Fruit fly (Drosophila melanogaster) whole organism, embryonic: ENCODE results near the gene ari-1.

Experiments
- Ada2b ChIP-seq: fragments of 200-800 bp; sonication (Bioruptor generic); IDR thresholded peaks from 2 replicates; pipeline ENCODE4 v1.3.6; 2022; ENCODE audit warnings: missing biosample characterization, missing genetic modification characterization
- BEAF-32 ChIP-seq: fragments of 200-800 bp; sonication (Bioruptor generic); optimal IDR thresholded peaks from 3 replicates; lab custom pipeline; 2017; ENCODE audit warnings: missing biosample characterization, missing genetic modification characterization, mild to moderate bottlenecking, moderate library complexity, missing genetic modification reagents
- BtbVII ChIP-seq: fragments of 200-800 bp; sonication (Bioruptor generic); optimal IDR thresholded peaks from 3 replicates; lab custom pipeline; 2017; ENCODE audit warnings: missing biosample characterization, mild to moderate bottlenecking, missing genetic modification characterization
- CG10267 ChIP-seq: fragments of 200-800 bp; sonication (Bioruptor generic); optimal IDR thresholded peaks from 2 replicates; lab custom pipeline; 2018; ENCODE audit warnings: missing biosample characterization, mild to moderate bottlenecking, missing genetic modification characterization, moderate library complexity
- CG10274 ChIP-seq: fragments of 200-800 bp; sonication (Bioruptor generic); optimal IDR thresholded peaks from 3 replicates; lab custom pipeline; 2017; ENCODE audit warnings: missing biosample characterization, mild to moderate bottlenecking, missing genetic modification characterization
- CG10321 ChIP-seq: fragments of 200-800 bp; sonication (Bioruptor generic); IDR thresholded peaks from 2 replicates; pipeline ENCODE4 v1.3.6; 2022; ENCODE audit warnings: missing biosample characterization, missing genetic modification characterization
- CG10431 ChIP-seq: fragments of 200-800 bp; sonication (Bioruptor generic); optimal IDR thresholded peaks from 3 replicates; lab custom pipeline; 2018; ENCODE audit warnings: missing biosample characterization, mild to moderate bottlenecking, missing genetic modification characterization
- CG12659 ChIP-seq: fragments of 200-800 bp; sonication (Bioruptor generic); optimal IDR thresholded peaks from 3 replicates; lab custom pipeline; 2017; ENCODE audit warnings: mild to moderate bottlenecking, missing biosample characterization, missing genetic modification reagents, missing genetic modification characterization
- CG14860 ChIP-seq: fragments of 200-800 bp; sonication (Bioruptor generic); IDR thresholded peaks from 3 replicates; pipeline ENCODE4 v1.3.6; 2022; ENCODE audit warnings: missing biosample characterization, missing genetic modification characterization; ENCODE audit not compliant: partially characterized antibody
- CG17186 ChIP-seq: fragments of 200-800 bp; sonication (Bioruptor generic); optimal IDR thresholded peaks from 3 replicates; lab custom pipeline; 2017; ENCODE audit warnings: missing biosample characterization, missing genetic modification reagents, missing genetic modification characterization
- CG2120 ChIP-seq: fragments of 200-800 bp; sonication (Bioruptor generic); optimal IDR thresholded peaks from 3 replicates; lab custom pipeline; 2016; ENCODE audit warnings: missing biosample characterization, missing genetic modification characterization
- CG2678 ChIP-seq: fragments of 200-800 bp; sonication (Bioruptor generic); optimal IDR thresholded peaks from 3 replicates; lab custom pipeline; 2019; ENCODE audit warnings: missing biosample characterization, mild to moderate bottlenecking, missing genetic modification characterization, moderate library complexity
- CG32532 ChIP-seq: fragments of 200-800 bp; sonication (Bioruptor generic); IDR thresholded peaks from 2 replicates; pipeline ENCODE4 v1.3.6; 2022; ENCODE audit warnings: missing biosample characterization, missing genetic modification characterization
- CG34224 ChIP-seq: fragments of 200-800 bp; sonication (Bioruptor generic); IDR thresholded peaks from 3 replicates; pipeline ENCODE4 v1.3.6; 2022; ENCODE audit warnings: missing biosample characterization, missing genetic modification characterization; ENCODE audit not compliant: partially characterized antibody
- CG7987 ChIP-seq: fragments of 200-800 bp; sonication (Bioruptor generic); optimal IDR thresholded peaks from 2 replicates; lab custom pipeline; 2018; ENCODE audit warnings: missing biosample characterization, mild to moderate bottlenecking, missing genetic modification characterization, moderate library complexity
- Dek ChIP-seq: fragments of 200-800 bp; sonication (Bioruptor generic); optimal IDR thresholded peaks from 3 replicates; lab custom pipeline; 2019; ENCODE audit warnings: missing biosample characterization, mild to moderate bottlenecking, missing genetic modification characterization, moderate library complexity
- Dp ChIP-seq: fragments of 200-800 bp; sonication (Bioruptor generic); optimal IDR thresholded peaks from 2 replicates; lab custom pipeline; 2018; ENCODE audit warnings: missing biosample characterization, mild to moderate bottlenecking, missing genetic modification characterization, moderate library complexity
- E2f2 ChIP-seq: fragments of 200-800 bp; sonication (Bioruptor generic); IDR thresholded peaks from 2 replicates; pipeline ENCODE4 v1.3.6; 2022; ENCODE audit warnings: missing biosample characterization, missing genetic modification characterization
- Eip74EF ChIP-seq, 2 experiments: fragments of 200-800 bp in 1 of 2; fragments of >200 bp in 1 of 2; sonication (Bioruptor generic) in 1 of 2; optimal IDR thresholded peaks; 2 replicates each; lab custom pipeline; 2017 to 2019; ENCODE audit warnings: missing biosample characterization in 2 of 2, missing genetic modification characterization in 2 of 2, mild to moderate bottlenecking in 1 of 2, moderate library complexity in 1 of 2
- HLH4C ChIP-seq: fragments of 200-800 bp; sonication (Bioruptor generic); IDR thresholded peaks from 3 replicates; pipeline ENCODE4 v1.3.6; 2022; ENCODE audit warnings: missing biosample characterization, missing genetic modification characterization; ENCODE audit not compliant: partially characterized antibody
- HLHmδ ChIP-seq: fragments of 200-800 bp; sonication (Bioruptor generic); optimal IDR thresholded peaks from 2 replicates; lab custom pipeline; 2018; ENCODE audit warnings: missing biosample characterization, mild to moderate bottlenecking, missing genetic modification characterization, moderate library complexity
- Hey ChIP-seq: fragments of 200-800 bp; sonication (Bioruptor generic); optimal IDR thresholded peaks from 3 replicates; lab custom pipeline; 2018; ENCODE audit warnings: missing biosample characterization, mild to moderate bottlenecking, missing genetic modification characterization
- Jarid2 ChIP-seq: fragments of 200-800 bp; sonication (Bioruptor generic); optimal IDR thresholded peaks from 3 replicates; lab custom pipeline; 2017; ENCODE audit warnings: mild to moderate bottlenecking, missing biosample characterization, missing genetic modification reagents, missing genetic modification characterization
- Meics ChIP-seq: fragments of 200-800 bp; sonication (Bioruptor generic); optimal IDR thresholded peaks from 2 replicates; lab custom pipeline; 2017; ENCODE audit warnings: missing biosample characterization, mild to moderate bottlenecking, missing genetic modification characterization
- Ptx1 ChIP-seq: fragments of 200-800 bp; sonication (Bioruptor generic); IDR thresholded peaks from 2 replicates; pipeline ENCODE4 v1.3.6; 2022; ENCODE audit warnings: missing biosample characterization, missing genetic modification characterization
- Scr ChIP-seq: fragments of 200-800 bp; sonication (Bioruptor generic); IDR thresholded peaks from 2 replicates; pipeline ENCODE4 v1.3.6; 2022; ENCODE audit warnings: missing biosample characterization, missing genetic modification characterization; ENCODE audit not compliant: partially characterized antibody
- Sry-δ ChIP-seq: fragments of 200-800 bp; sonication (Bioruptor generic); optimal IDR thresholded peaks from 2 replicates; lab custom pipeline; 2016; ENCODE audit warnings: missing biosample characterization, missing genetic modification characterization
- Xrp1 ChIP-seq: fragments of 200-800 bp; sonication (Bioruptor generic); IDR thresholded peaks from 2 replicates; pipeline ENCODE4 v1.3.6; 2022; ENCODE audit warnings: missing biosample characterization, missing genetic modification characterization
- YL-1 ChIP-seq: fragments of 200-800 bp; sonication (Bioruptor generic); optimal IDR thresholded peaks from 3 replicates; lab custom pipeline; 2017; ENCODE audit warnings: missing biosample characterization, mild to moderate bottlenecking, missing genetic modification characterization
- bsh ChIP-seq, 2 experiments: fragments of 200-800 bp; sonication (Bioruptor generic); optimal IDR thresholded peaks; 2 replicates each; lab custom pipeline; 2017 to 2018; ENCODE audit warnings: mild to moderate bottlenecking in 2 of 2, missing biosample characterization in 2 of 2, missing genetic modification characterization in 2 of 2, moderate library complexity in 1 of 2
- chn ChIP-seq: fragments of 200-800 bp; sonication (Bioruptor generic); optimal IDR thresholded peaks from 2 replicates; lab custom pipeline; 2016; ENCODE audit warnings: missing biosample characterization, missing genetic modification characterization
- cwo ChIP-seq: fragments of 200-800 bp; sonication (Bioruptor generic); optimal IDR thresholded peaks from 3 replicates; lab custom pipeline; 2017; ENCODE audit warnings: missing biosample characterization, missing genetic modification characterization, mild to moderate bottlenecking, moderate library complexity, missing genetic modification reagents
- dmrt11E ChIP-seq: fragments of 200-800 bp; sonication (Bioruptor generic); optimal IDR thresholded peaks from 3 replicates; lab custom pipeline; 2018; ENCODE audit warnings: missing biosample characterization, mild to moderate bottlenecking, missing genetic modification characterization, moderate library complexity
- gcm ChIP-seq: fragments of 200-800 bp; sonication (Bioruptor generic); optimal IDR thresholded peaks from 2 replicates; lab custom pipeline; 2019; ENCODE audit warnings: missing biosample characterization, mild to moderate bottlenecking, missing genetic modification characterization, moderate library complexity
- gsb-n ChIP-seq: fragments of 200-800 bp; sonication (Bioruptor generic); optimal IDR thresholded peaks from 3 replicates; lab custom pipeline; 2018; ENCODE audit warnings: missing biosample characterization, mild to moderate bottlenecking, missing genetic modification characterization
- kni ChIP-seq: fragments of 200-800 bp; sonication (Bioruptor generic); optimal IDR thresholded peaks from 3 replicates; lab custom pipeline; 2017; ENCODE audit warnings: mild to moderate bottlenecking, missing biosample characterization, missing genetic modification reagents, missing genetic modification characterization
- nerfin-1 ChIP-seq: fragments of 200-800 bp; sonication (Bioruptor generic); optimal IDR thresholded peaks from 3 replicates; lab custom pipeline; 2019; ENCODE audit warnings: missing biosample characterization, mild to moderate bottlenecking, missing genetic modification characterization, moderate library complexity
- odd ChIP-seq: fragments of 200-800 bp; sonication (Bioruptor generic); optimal IDR thresholded peaks from 2 replicates; lab custom pipeline; 2017; ENCODE audit warnings: missing biosample characterization, mild to moderate bottlenecking, missing genetic modification characterization
- pzg ChIP-seq: fragments of 200-800 bp; sonication (Bioruptor generic); optimal IDR thresholded peaks from 3 replicates; lab custom pipeline; 2018; ENCODE audit warnings: missing biosample characterization, mild to moderate bottlenecking, missing genetic modification characterization, moderate library complexity
- row ChIP-seq: fragments of 200-800 bp; sonication (Bioruptor generic); IDR thresholded peaks from 3 replicates; pipeline ENCODE4 v1.3.6; 2022; ENCODE audit warnings: missing biosample characterization, missing genetic modification characterization
- sc ChIP-seq, 3 experiments: fragments of >200 bp in 2 of 3; fragments of 200-800 bp in 1 of 3; sonication (Bioruptor generic) in 1 of 3; optimal IDR thresholded peaks; 2 replicates in 2 of 3; 3 replicates in 1 of 3; lab custom pipeline; 2017; ENCODE audit warnings: mild to moderate bottlenecking in 1 of 3, missing biosample characterization in 1 of 3, missing genetic modification characterization in 1 of 3, missing genetic modification reagents in 1 of 3
- seq ChIP-seq: fragments of 200-800 bp; sonication (Bioruptor generic); IDR thresholded peaks from 2 replicates; pipeline ENCODE4 v1.3.6; 2022; ENCODE audit warnings: missing biosample characterization, missing genetic modification characterization
- slp2 ChIP-seq: fragments of 200-800 bp; sonication (Bioruptor generic); optimal IDR thresholded peaks from 2 replicates; lab custom pipeline; 2016; ENCODE audit warnings: missing biosample characterization, missing genetic modification characterization
- sqz ChIP-seq: fragments of 200-800 bp; sonication (Bioruptor generic); optimal IDR thresholded peaks from 3 replicates; lab custom pipeline; 2018; ENCODE audit warnings: missing biosample characterization, mild to moderate bottlenecking, missing genetic modification characterization
- ssp ChIP-seq: fragments of 200-800 bp; sonication (Bioruptor generic); IDR thresholded peaks from 2 replicates; pipeline ENCODE4 v1.3.6; 2022; ENCODE audit warnings: missing biosample characterization, missing genetic modification characterization
- unc-4 ChIP-seq: fragments of 200-800 bp; sonication (Bioruptor generic); IDR thresholded peaks from 2 replicates; pipeline ENCODE4 v1.3.6; 2022; ENCODE audit warnings: missing biosample characterization, missing genetic modification characterization; ENCODE audit not compliant: partially characterized antibody
- unpg ChIP-seq: fragments of 200-800 bp; sonication (Bioruptor generic); optimal IDR thresholded peaks from 3 replicates; lab custom pipeline; 2018; ENCODE audit warnings: missing biosample characterization, mild to moderate bottlenecking, missing genetic modification characterization, moderate library complexity

ari-1 gene

dm6 chrX:18101098-18101711 lies 36.4 kb downstream of the ari-1 start, which contains the start of gene Mvb12 (continued):
- TF ChIP-seq seq (GFP tag; lab: Robert Waterston, UW) (0 out of 2 replicates have a peak, but pooled peaks have one; percentile 17), cwo (GFP tag; lab: Kevin White, UChicago) (no peak), sc (optimal IDR thresholded peaks at IDR 0.05; lab: Kevin White, UChicago) (no peak), sc (GFP tag; optimal IDR thresholded peaks at IDR 0.05; lab: Kevin White, UChicago) (no peak), row (GFP tag; lab: Robert Waterston, UW) (peak; percentile 58), CG12659 (GFP tag; lab: Kevin White, UChicago) (peak; percentile 29), Xrp1 (GFP tag; lab: Robert Waterston, UW) (0 out of 2 replicates have a peak, but pooled peaks have one; percentile 15), pzg (GFP tag; lab: Kevin White, UChicago) (peak; percentile 24), CG10267 (tag; lab: Kevin White, UChicago) (peak; percentile 7), E2f2 (GFP tag; lab: Robert Waterston, UW) (peak; percentile 19; the same call in 1 of the 2 replicates), bsh (GFP tag; optimal IDR thresholded peaks at IDR 0.05; lab: Kevin White, UChicago) (peak in 1 of 2 experiments; percentile 37), unc-4 (GFP tag; lab: Robert Waterston, UW) (peak; percentile 37), kni (GFP tag; lab: Kevin White, UChicago) (peak; percentile 24), Jarid2 (GFP tag; lab: Kevin White, UChicago) (peak; percentile 62), Hey (no peak), Sry-δ (GFP tag; lab: Kevin White, UChicago) (peak; percentile 53), gsb-n (tag; lab: Kevin White, UChicago) (peak; percentile 24), CG2678 (tag; lab: Kevin White, UChicago) (peak; percentile 23), BtbVII (GFP tag; lab: Kevin White, UChicago) (no peak), YL-1 (GFP tag; lab: Kevin White, UChicago) (peak; percentile 23), dmrt11E (peak; percentile 20), Scr (GFP tag; lab: Robert Waterston, UW) (peak; percentile 38), Dp (GFP tag; lab: Kevin White, UChicago) (no peak), CG14860 (GFP tag; lab: Robert Waterston, UW) (peak; percentile 50; the same call in 2 of the 3 replicates), Ptx1 (GFP tag; lab: Robert Waterston, UW) (no peak), gcm (GFP tag; lab: Kevin White, UChicago) (peak; percentile 45), sqz (peak; percentile 35), CG7987 (peak; percentile 44), HLHmδ (GFP tag; lab: Kevin White, UChicago) (no peak), nerfin-1 (tag; lab: Kevin White, UChicago) (peak; percentile 38), Dek (tag; lab: Kevin White, UChicago) (no peak), CG10274 (no peak), Eip74EF (GFP tag; optimal IDR thresholded peaks at IDR 0.05; lab: Kevin White, UChicago) (peak in 1 of 2 experiments; percentile 76), unpg (GFP tag; lab: Kevin White, UChicago) (peak; percentile 38), BEAF-32 (peak; percentile 57), CG34224 (GFP tag; lab: Robert Waterston, UW) (peak; percentile 18), CG10431 (no peak), Meics (GFP tag; lab: Kevin White, UChicago) (no peak), Ada2b (GFP tag; lab: Robert Waterston, UW) (no peak), CG32532 (GFP tag; lab: Robert Waterston, UW) (0 out of 2 replicates have a peak, but pooled peaks have one; percentile 12), slp2 (GFP tag; lab: Kevin White, UChicago) (no peak), CG10321 (GFP tag; lab: Robert Waterston, UW) (no peak), chn (GFP tag; lab: Kevin White, UChicago) (peak; percentile 5), CG17186 (peak; percentile 4), CG2120 (GFP tag; lab: Kevin White, UChicago) (no peak), ssp (GFP tag; lab: Robert Waterston, UW) (no peak), HLH4C (GFP tag; lab: Robert Waterston, UW) (peak; percentile 41; the same call in 2 of the 3 replicates), odd (GFP tag; lab: Kevin White, UChicago) (no peak)
